Fruit fly (Drosophila melanogaster) whole organism, embryonic: ENCODE measurements around the gene CG11771.
A peak's percentile ranks its signal among the peaks of the same experiment; 100 is the strongest.

ENCODE experiments used
- CG10462 ChIP-seq: fragments of 200-800 bp; sonication (Bioruptor generic); optimal IDR thresholded peaks from 2 replicates; lab custom pipeline; 2016; ENCODE audit warnings: missing biosample characterization, missing genetic modification characterization
- CG10543 ChIP-seq: fragments of 200-800 bp; sonication (Bioruptor generic); optimal IDR thresholded peaks from 3 replicates; lab custom pipeline; 2017; ENCODE audit warnings: missing biosample characterization, mild to moderate bottlenecking, missing genetic modification characterization, moderate library complexity
- CG12659 ChIP-seq: fragments of 200-800 bp; sonication (Bioruptor generic); optimal IDR thresholded peaks from 3 replicates; lab custom pipeline; 2017; ENCODE audit warnings: mild to moderate bottlenecking, missing biosample characterization, missing genetic modification reagents, missing genetic modification characterization
- CG13296 ChIP-seq: fragments of 200-800 bp; sonication (Bioruptor generic); optimal IDR thresholded peaks from 3 replicates; lab custom pipeline; 2018; ENCODE audit warnings: missing biosample characterization, mild to moderate bottlenecking, missing genetic modification characterization
- CG14014 ChIP-seq: fragments of 200-800 bp; sonication (Bioruptor generic); IDR thresholded peaks from 2 replicates; pipeline ENCODE4 v1.3.6; 2022; ENCODE audit warnings: missing biosample characterization, missing genetic modification characterization
- CG1602 ChIP-seq: fragments of 200-800 bp; sonication (Bioruptor generic); optimal IDR thresholded peaks from 3 replicates; lab custom pipeline; 2016; ENCODE audit warnings: missing biosample characterization, missing genetic modification characterization
- CG16863 ChIP-seq: fragments of 200-800 bp; sonication (Bioruptor generic); optimal IDR thresholded peaks from 3 replicates; lab custom pipeline; 2016; ENCODE audit warnings: missing biosample characterization, missing genetic modification characterization
- CG17568 ChIP-seq: fragments of 200-800 bp; sonication (Bioruptor generic); optimal IDR thresholded peaks from 2 replicates; lab custom pipeline; 2018; ENCODE audit warnings: missing biosample characterization, mild to moderate bottlenecking, missing genetic modification characterization, moderate library complexity
- CG18262 ChIP-seq: fragments of 200-800 bp; optimal IDR thresholded peaks from 3 replicates; lab custom pipeline; 2019; ENCODE audit warnings: missing biosample characterization, mild to moderate bottlenecking, missing genetic modification characterization, moderate library complexity
- CG18476 ChIP-seq: fragments of 200-800 bp; sonication (Bioruptor generic); optimal IDR thresholded peaks from 2 replicates; lab custom pipeline; 2016; ENCODE audit warnings: missing biosample characterization, mild to moderate bottlenecking, missing genetic modification characterization
- CG2129 ChIP-seq: fragments of 200-800 bp; sonication (Bioruptor generic); IDR thresholded peaks from 2 replicates; pipeline ENCODE4 v1.3.6; 2022; ENCODE audit warnings: missing biosample characterization, missing genetic modification characterization; ENCODE audit not compliant: partially characterized antibody
- CG2889 ChIP-seq: fragments of 200-800 bp; sonication (Bioruptor generic); IDR thresholded peaks from 3 replicates; pipeline ENCODE4 v1.3.6; 2022; ENCODE audit warnings: missing biosample characterization, missing genetic modification characterization
- CG30403 ChIP-seq: fragments of 200-800 bp; sonication (Bioruptor generic); optimal IDR thresholded peaks from 3 replicates; lab custom pipeline; 2016; ENCODE audit warnings: missing biosample characterization, missing genetic modification characterization
- CG34376 ChIP-seq: fragments of 200-800 bp; sonication (Bioruptor generic); optimal IDR thresholded peaks from 2 replicates; lab custom pipeline; 2018; ENCODE audit warnings: missing biosample characterization, mild to moderate bottlenecking, missing genetic modification characterization
- CG4328 ChIP-seq: fragments of 200-800 bp; sonication (Bioruptor generic); optimal IDR thresholded peaks from 3 replicates; lab custom pipeline; 2017; ENCODE audit warnings: missing biosample characterization, missing genetic modification reagents, missing genetic modification characterization
- CG6791 ChIP-seq: fragments of 200-800 bp; sonication (Bioruptor generic); IDR thresholded peaks from 3 replicates; pipeline ENCODE4 v1.3.6; 2022; ENCODE audit warnings: missing biosample characterization, missing genetic modification characterization; ENCODE audit not compliant: partially characterized antibody
- CG7372 ChIP-seq: fragments of 200-800 bp; sonication (Bioruptor generic); IDR thresholded peaks from 2 replicates; pipeline ENCODE4 v1.3.6; 2022; ENCODE audit warnings: missing biosample characterization, missing genetic modification characterization
- CG8281 ChIP-seq: fragments of 200-800 bp; sonication (Bioruptor generic); optimal IDR thresholded peaks from 2 replicates; lab custom pipeline; 2018; ENCODE audit warnings: missing biosample characterization, mild to moderate bottlenecking, missing genetic modification characterization, moderate library complexity
- CG9609 ChIP-seq: fragments of 200-800 bp; sonication (Bioruptor generic); optimal IDR thresholded peaks from 3 replicates; lab custom pipeline; 2016; ENCODE audit warnings: missing biosample characterization, missing genetic modification characterization
- Fer1 ChIP-seq: fragments of 200-800 bp; sonication (Bioruptor generic); optimal IDR thresholded peaks from 2 replicates; lab custom pipeline; 2017; ENCODE audit warnings: missing biosample characterization, mild to moderate bottlenecking, missing genetic modification characterization
- Fer2 ChIP-seq: fragments of 200-800 bp; sonication (Bioruptor generic); optimal IDR thresholded peaks from 2 replicates; lab custom pipeline; 2018; ENCODE audit warnings: missing biosample characterization, mild to moderate bottlenecking, missing genetic modification characterization, moderate library complexity
- GATAe ChIP-seq: fragments of 200-800 bp; sonication (Bioruptor generic); conservative IDR thresholded peaks from 2 replicates; pipeline ENCODE4 v1.3.6; 2022; ENCODE audit warnings: missing biosample characterization, missing genetic modification characterization
- MTF-1 ChIP-seq: fragments of 200-800 bp; sonication (Bioruptor generic); optimal IDR thresholded peaks from 2 replicates; lab custom pipeline; 2018; ENCODE audit warnings: missing biosample characterization, mild to moderate bottlenecking, missing genetic modification characterization, borderline replicate concordance
- NC2α ChIP-seq: fragments of 200-800 bp; sonication (Bioruptor generic); optimal IDR thresholded peaks from 2 replicates; lab custom pipeline; 2016; ENCODE audit warnings: missing biosample characterization, missing genetic modification characterization
- Nf-YA ChIP-seq: fragments of 200-800 bp; sonication (Bioruptor generic); IDR thresholded peaks from 2 replicates; pipeline ENCODE4 v1.3.6; 2022; ENCODE audit warnings: missing biosample characterization, missing genetic modification characterization
- Pdp1 ChIP-seq, 2 experiments: fragments of 200-800 bp; sonication (Bioruptor generic); optimal IDR thresholded peaks; 3 replicates each; lab custom pipeline; 2016; ENCODE audit warnings: missing biosample characterization in 2 of 2, missing genetic modification characterization in 2 of 2, mild to moderate bottlenecking in 1 of 2, moderate library complexity in 1 of 2
- Ravus ChIP-seq: fragments of 200-800 bp; sonication (Bioruptor generic); IDR thresholded peaks from 2 replicates; pipeline ENCODE4 v1.3.6; 2022; ENCODE audit warnings: missing biosample characterization, missing genetic modification characterization
- Sox102F ChIP-seq: fragments of 200-800 bp; sonication (Bioruptor generic); optimal IDR thresholded peaks from 2 replicates; lab custom pipeline; 2018; ENCODE audit warnings: missing biosample characterization, mild to moderate bottlenecking, missing genetic modification characterization, moderate library complexity
- Sry-β ChIP-seq: fragments of 200-800 bp; sonication (Bioruptor generic); optimal IDR thresholded peaks from 2 replicates; lab custom pipeline; 2018; ENCODE audit warnings: missing biosample characterization, mild to moderate bottlenecking, missing genetic modification characterization, moderate library complexity
- Vsx1 ChIP-seq: fragments of 200-800 bp; sonication (Bioruptor generic); optimal IDR thresholded peaks from 2 replicates; lab custom pipeline; 2017; ENCODE audit warnings: missing biosample characterization, mild to moderate bottlenecking, missing genetic modification characterization, missing genetic modification reagents
- bigmax ChIP-seq: fragments of 200-800 bp; sonication (Bioruptor generic); optimal IDR thresholded peaks from 2 replicates; lab custom pipeline; 2018; ENCODE audit warnings: missing biosample characterization, mild to moderate bottlenecking, missing genetic modification characterization
- btn ChIP-seq: fragments of 200-800 bp; sonication (Bioruptor generic); optimal IDR thresholded peaks from 2 replicates; lab custom pipeline; 2016; ENCODE audit warnings: missing biosample characterization, missing genetic modification characterization
- chn ChIP-seq: fragments of 200-800 bp; sonication (Bioruptor generic); optimal IDR thresholded peaks from 2 replicates; lab custom pipeline; 2016; ENCODE audit warnings: missing biosample characterization, missing genetic modification characterization
- corto ChIP-seq: fragments of 200-800 bp; sonication (Bioruptor generic); optimal IDR thresholded peaks from 2 replicates; lab custom pipeline; 2016; ENCODE audit warnings: missing biosample characterization, mild to moderate bottlenecking, missing genetic modification characterization, moderate library complexity
- croc ChIP-seq: fragments of 200-800 bp; sonication (Bioruptor generic); conservative IDR thresholded peaks from 3 replicates; pipeline ENCODE4 v1.3.6; 2022; ENCODE audit warnings: missing biosample characterization, missing genetic modification characterization
- dati ChIP-seq: fragments of 200-800 bp; sonication (Bioruptor generic); IDR thresholded peaks from 2 replicates; pipeline ENCODE4 v1.3.6; 2022; ENCODE audit warnings: missing biosample characterization, missing genetic modification characterization
- dmrt11E ChIP-seq: fragments of 200-800 bp; sonication (Bioruptor generic); optimal IDR thresholded peaks from 3 replicates; lab custom pipeline; 2018; ENCODE audit warnings: missing biosample characterization, mild to moderate bottlenecking, missing genetic modification characterization, moderate library complexity
- dpn ChIP-seq, 2 experiments: fragments of 200-800 bp; sonication (Bioruptor generic); optimal IDR thresholded peaks; 3 replicates each; lab custom pipeline; 2016; ENCODE audit warnings: missing biosample characterization in 2 of 2, missing genetic modification characterization in 2 of 2
- gro ChIP-seq: fragments of 200-800 bp; sonication (Bioruptor generic); optimal IDR thresholded peaks from 2 replicates; lab custom pipeline; 2016; ENCODE audit warnings: missing biosample characterization, missing genetic modification characterization
- gsb-n ChIP-seq: fragments of 200-800 bp; sonication (Bioruptor generic); optimal IDR thresholded peaks from 3 replicates; lab custom pipeline; 2018; ENCODE audit warnings: missing biosample characterization, mild to moderate bottlenecking, missing genetic modification characterization
- nau ChIP-seq: fragments of 200-800 bp; sonication (Bioruptor generic); optimal IDR thresholded peaks from 3 replicates; lab custom pipeline; 2017; ENCODE audit warnings: missing biosample characterization, mild to moderate bottlenecking, missing genetic modification characterization, missing genetic modification reagents
- nom ChIP-seq: fragments of 200-800 bp; sonication (Bioruptor generic); optimal IDR thresholded peaks from 2 replicates; lab custom pipeline; 2017; ENCODE audit warnings: missing biosample characterization, missing genetic modification characterization, mild to moderate bottlenecking, moderate library complexity, missing genetic modification reagents
- pum ChIP-seq: fragments of 200-800 bp; sonication (Bioruptor generic); optimal IDR thresholded peaks from 2 replicates; lab custom pipeline; 2016; ENCODE audit warnings: missing biosample characterization, missing genetic modification characterization
- schlank ChIP-seq: fragments of 200-800 bp; sonication (Bioruptor generic); optimal IDR thresholded peaks from 2 replicates; lab custom pipeline; 2018; ENCODE audit warnings: missing biosample characterization, mild to moderate bottlenecking, missing genetic modification characterization
- tap ChIP-seq: fragments of 200-800 bp; optimal IDR thresholded peaks from 3 replicates; lab custom pipeline; 2019; ENCODE audit warnings: missing biosample characterization, mild to moderate bottlenecking, missing genetic modification characterization, moderate library complexity
- tll ChIP-seq, 2 experiments: fragments of 200-800 bp in 1 of 2; fragments of >200 bp in 1 of 2; sonication (Bioruptor generic) in 1 of 2; optimal IDR thresholded peaks; 2 replicates each; lab custom pipeline; 2017 to 2019; ENCODE audit warnings: missing biosample characterization in 2 of 2, missing genetic modification characterization in 2 of 2, mild to moderate bottlenecking in 1 of 2, moderate library complexity in 1 of 2
- tna ChIP-seq: fragments of 200-800 bp; sonication (Bioruptor generic); IDR thresholded peaks from 2 replicates; pipeline ENCODE4 v1.3.6; 2022; ENCODE audit warnings: missing biosample characterization, missing genetic modification characterization; ENCODE audit not compliant: partially characterized antibody
- trh ChIP-seq: fragments of 200-800 bp; sonication (Bioruptor generic); optimal IDR thresholded peaks from 2 replicates; lab custom pipeline; 2016; ENCODE audit warnings: missing biosample characterization, missing genetic modification characterization

CG11771 gene

DNA sequence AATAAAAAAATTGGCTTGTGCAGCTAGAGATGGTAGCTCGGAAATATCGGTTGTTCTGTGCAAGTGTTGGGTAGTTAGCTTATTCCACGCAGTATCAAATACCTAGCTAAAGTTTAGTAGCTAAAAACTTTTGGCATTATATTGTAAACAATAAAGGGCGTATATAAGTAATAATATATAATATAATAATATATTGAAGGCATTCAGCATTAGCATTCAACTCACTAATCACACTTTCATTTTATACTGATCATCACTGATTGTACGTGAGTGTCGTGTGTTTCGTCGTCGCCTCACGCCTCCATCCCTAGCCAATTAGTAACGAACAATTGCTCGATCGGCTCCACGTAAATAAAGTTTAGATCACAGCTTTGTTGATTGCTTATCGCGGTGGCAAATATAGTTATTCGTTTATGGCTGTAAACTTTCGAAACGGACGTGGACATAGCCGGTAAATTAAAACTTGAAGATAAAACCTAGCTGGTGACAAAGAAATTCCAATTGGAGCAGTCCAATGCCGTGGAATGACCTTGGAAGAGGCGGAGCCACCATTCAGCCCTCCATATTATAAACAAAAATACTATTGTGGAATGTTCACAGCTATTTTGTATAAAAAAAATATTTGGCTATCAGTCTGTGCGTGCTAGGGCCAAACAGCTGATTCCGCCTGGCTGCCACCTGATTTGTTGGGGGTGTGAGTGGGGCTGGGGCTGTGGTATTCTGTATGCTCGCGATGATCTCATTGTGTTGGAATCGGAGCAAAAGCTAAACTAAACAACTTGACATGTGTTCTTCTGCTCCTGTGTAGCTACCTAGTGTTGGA, 13.8 kb upstream of the CG11771 start, which contains the start of the genes PIG-S, sud1 and CG11168 (continued):
- TF ChIP-seq dmrt11E (peak; percentile 69), NC2α (GFP tag; lab: Kevin White, UChicago) (no peak), CG4328 (GFP tag; lab: Kevin White, UChicago) (no peak), CG10462 (no peak), gro (GFP tag; lab: Kevin White, UChicago) (no peak), CG34376 (peak; percentile 32), CG1602 (GFP tag; lab: Kevin White, UChicago) (peak; percentile 65), tll (GFP tag; optimal IDR thresholded peaks at IDR 0.05; lab: Kevin White, UChicago) (peak in 1 of 2 experiments; percentile 16), Vsx1 (peak; percentile 90), CG14014 (GFP tag; lab: Robert Waterston, UW) (peak; percentile 36; the same call in 1 of the 2 replicates), CG9609 (GFP tag; lab: Kevin White, UChicago) (no peak), corto (GFP tag; lab: Kevin White, UChicago) (no peak), CG30403 (GFP tag; lab: Kevin White, UChicago) (peak; percentile 65), CG2889 (GFP tag; lab: Robert Waterston, UW) (no peak), CG8281 (no peak), chn (GFP tag; lab: Kevin White, UChicago) (no peak), CG12659 (GFP tag; lab: Kevin White, UChicago) (peak; percentile 65), tap (tag; lab: Kevin White, UChicago) (no peak), dati (no peak), Sox102F (GFP tag; lab: Kevin White, UChicago) (no peak), CG2129 (peak; percentile 87), Pdp1 (GFP tag; optimal IDR thresholded peaks at IDR 0.05; lab: Kevin White, UChicago) (no peak), Sry-β (peak; percentile 98), nau (GFP tag; lab: Kevin White, UChicago) (no peak), Fer2 (peak; percentile 34), pum (no peak), tna (GFP tag; lab: Robert Waterston, UW) (peak; percentile 71; the same call in 1 of the 2 replicates), btn (GFP tag; lab: Kevin White, UChicago) (no peak), Fer1 (no peak), dpn (GFP tag; optimal IDR thresholded peaks at IDR 0.05; lab: Kevin White, UChicago) (peak in 1 of 2 experiments; percentile 62), CG18262 (tag; lab: Kevin White, UChicago) (peak; percentile 64), trh (GFP tag; lab: Kevin White, UChicago) (no peak), CG16863 (GFP tag; lab: Kevin White, UChicago) (no peak), croc (GFP tag; lab: Robert Waterston, UW) (peak; percentile 53; the same call in 2 of the 3 replicates), CG17568 (GFP tag; lab: Kevin White, UChicago) (no peak), CG7372 (GFP tag; lab: Robert Waterston, UW) (no peak), gsb-n (tag; lab: Kevin White, UChicago) (peak; percentile 85), Ravus (GFP tag; lab: Robert Waterston, UW) (no peak), CG18476 (peak; percentile 66), CG10543 (GFP tag; lab: Kevin White, UChicago) (peak; percentile 20), nom (GFP tag; lab: Kevin White, UChicago) (no peak), CG6791 (peak; percentile 82), schlank (tag; lab: Kevin White, UChicago) (no peak), CG13296 (GFP tag; lab: Kevin White, UChicago) (no peak), bigmax (no peak), Nf-YA (GFP tag; lab: Robert Waterston, UW) (no peak), GATAe (GFP tag; lab: Robert Waterston, UW) (no peak), MTF-1 (GFP tag; lab: Kevin White, UChicago) (no peak)
